Worm (Caenorhabditis elegans): ENCODE results near the gene K06A4.6.

DNA sequence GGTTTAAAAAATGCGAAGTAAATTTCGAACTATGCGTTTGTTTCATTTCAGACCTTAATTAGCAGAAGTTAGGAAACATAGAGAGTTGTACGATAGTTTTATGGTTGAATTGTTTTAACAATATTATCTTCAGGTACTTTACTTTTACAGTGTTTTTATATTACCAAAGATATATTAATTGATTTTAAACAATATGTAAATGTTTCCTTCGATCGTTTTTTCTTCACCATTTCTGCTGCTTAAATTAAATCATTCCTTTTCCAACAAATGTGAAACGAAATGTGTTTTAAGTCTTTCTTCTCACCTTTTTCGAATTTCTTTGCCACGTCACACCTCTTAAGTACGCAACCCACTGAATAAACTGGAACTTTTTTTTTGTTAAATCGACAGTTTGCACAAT lies 27.1 kb downstream of the K06A4.6 start:
- TF ChIP-seq bed-2 (GFP tag; IDR thresholded peaks at IDR 0.05) = no peak
- TF ChIP-seq ceh-79 (tag; optimal IDR thresholded peaks at IDR 0.05) = no peak
- TF ChIP-seq T07F8.4 (tag; optimal IDR thresholded peaks at IDR 0.05) = no peak
- TF ChIP-seq attf-6 (GFP tag; IDR thresholded peaks at IDR 0.05) = no peak
- no peak for TF ChIP-seq Y53F4B.3 (GFP tag; IDR thresholded peaks at IDR 0.05)

All from whole organism, young adult.